Fruit fly (Drosophila melanogaster) whole organism, embryonic: ENCODE data around the gene CG46462.

ENCODE experiments used
- Blimp-1 ChIP-seq: fragments of 200-800 bp; sonication (Bioruptor generic); optimal IDR thresholded peaks from 3 replicates; lab custom pipeline; 2018; ENCODE audit warnings: missing biosample characterization, missing genetic modification characterization, mild to moderate bottlenecking, moderate library complexity, missing genetic modification reagents
- Bteb2 ChIP-seq: fragments of 200-800 bp; sonication (Bioruptor generic); optimal IDR thresholded peaks from 2 replicates; lab custom pipeline; 2016; ENCODE audit warnings: missing biosample characterization, missing genetic modification characterization
- CG1024 ChIP-seq: fragments of 200-800 bp; sonication (Bioruptor generic); IDR thresholded peaks from 2 replicates; pipeline ENCODE4 v1.3.6; 2022; ENCODE audit warnings: missing biosample characterization, missing genetic modification characterization
- CG10543 ChIP-seq: fragments of 200-800 bp; sonication (Bioruptor generic); optimal IDR thresholded peaks from 3 replicates; lab custom pipeline; 2017; ENCODE audit warnings: missing biosample characterization, mild to moderate bottlenecking, missing genetic modification characterization, moderate library complexity
- CG11093 ChIP-seq: fragments of 200-800 bp; sonication (Bioruptor generic); IDR thresholded peaks from 3 replicates; pipeline ENCODE4 v1.3.6; 2022; ENCODE audit warnings: missing biosample characterization, missing genetic modification characterization
- CG14441 ChIP-seq: fragments of 200-800 bp; sonication (Bioruptor generic); IDR thresholded peaks from 2 replicates; pipeline ENCODE4 v1.3.6; 2022; ENCODE audit warnings: missing biosample characterization, missing genetic modification characterization
- CG1529 ChIP-seq: fragments of 200-800 bp; sonication (Bioruptor generic); optimal IDR thresholded peaks from 3 replicates; lab custom pipeline; 2018; ENCODE audit warnings: missing biosample characterization, missing genetic modification characterization
- CG1603 ChIP-seq: fragments of 200-800 bp; sonication (Bioruptor generic); optimal IDR thresholded peaks from 2 replicates; lab custom pipeline; 2019; ENCODE audit warnings: missing biosample characterization, mild to moderate bottlenecking, missing genetic modification characterization, moderate library complexity
- CG17359 ChIP-seq: fragments of 200-800 bp; sonication (Bioruptor generic); optimal IDR thresholded peaks from 3 replicates; lab custom pipeline; 2018; ENCODE audit warnings: missing biosample characterization, mild to moderate bottlenecking, missing genetic modification characterization, moderate library complexity
- CG17385 ChIP-seq: fragments of 200-800 bp; sonication (Bioruptor generic); optimal IDR thresholded peaks from 3 replicates; lab custom pipeline; 2018; ENCODE audit warnings: missing biosample characterization, mild to moderate bottlenecking, missing genetic modification characterization
- CG18599 ChIP-seq: fragments of 200-800 bp; sonication (Bioruptor generic); optimal IDR thresholded peaks from 3 replicates; lab custom pipeline; 2017; ENCODE audit warnings: missing biosample characterization, missing genetic modification characterization, mild to moderate bottlenecking, moderate library complexity, missing genetic modification reagents
- CG2120 ChIP-seq: fragments of 200-800 bp; sonication (Bioruptor generic); optimal IDR thresholded peaks from 3 replicates; lab custom pipeline; 2016; ENCODE audit warnings: missing biosample characterization, missing genetic modification characterization
- CG2712 ChIP-seq: fragments of 200-800 bp; optimal IDR thresholded peaks from 3 replicates; lab custom pipeline; 2019; ENCODE audit warnings: missing biosample characterization, mild to moderate bottlenecking, missing genetic modification characterization, moderate library complexity
- CG31224 ChIP-seq: fragments of 200-800 bp; sonication (Bioruptor generic); IDR thresholded peaks from 2 replicates; pipeline ENCODE4 v1.3.6; 2022; ENCODE audit warnings: missing biosample characterization, missing genetic modification characterization
- CG33557 ChIP-seq: fragments of 200-800 bp; sonication (Bioruptor generic); optimal IDR thresholded peaks from 2 replicates; lab custom pipeline; 2019; ENCODE audit warnings: missing biosample characterization, mild to moderate bottlenecking, missing genetic modification characterization, moderate library complexity
- CG4730 ChIP-seq: fragments of 200-800 bp; sonication (Bioruptor generic); IDR thresholded peaks from 2 replicates; pipeline ENCODE4 v1.3.6; 2022; ENCODE audit warnings: missing biosample characterization, missing genetic modification characterization
- CG6175 ChIP-seq: fragments of 200-800 bp; sonication (Bioruptor generic); IDR thresholded peaks from 3 replicates; pipeline ENCODE4 v1.3.6; 2022; ENCODE audit warnings: missing biosample characterization, missing genetic modification characterization
- CG6813 ChIP-seq: fragments of 200-800 bp; sonication (Bioruptor generic); optimal IDR thresholded peaks from 2 replicates; lab custom pipeline; 2017; ENCODE audit warnings: missing biosample characterization, missing genetic modification characterization, mild to moderate bottlenecking, moderate library complexity, missing genetic modification reagents
- CG7556 ChIP-seq: fragments of 200-800 bp; sonication (Bioruptor generic); optimal IDR thresholded peaks from 2 replicates; lab custom pipeline; 2017; ENCODE audit warnings: missing biosample characterization, mild to moderate bottlenecking, missing genetic modification characterization
- CG7745 ChIP-seq: fragments of 200-800 bp; sonication (Bioruptor generic); optimal IDR thresholded peaks from 2 replicates; lab custom pipeline; 2018; ENCODE audit warnings: missing biosample characterization, mild to moderate bottlenecking, missing genetic modification characterization, moderate library complexity
- CG7839 ChIP-seq: fragments of 200-800 bp; sonication (Bioruptor generic); optimal IDR thresholded peaks from 3 replicates; lab custom pipeline; 2018; ENCODE audit warnings: missing biosample characterization, mild to moderate bottlenecking, missing genetic modification characterization, moderate library complexity
- CG8089 ChIP-seq: fragments of 200-800 bp; sonication (Bioruptor generic); optimal IDR thresholded peaks from 3 replicates; lab custom pipeline; 2016; ENCODE audit warnings: missing biosample characterization, missing genetic modification characterization
- CG8388 ChIP-seq: fragments of 200-800 bp; sonication (Bioruptor generic); optimal IDR thresholded peaks from 2 replicates; lab custom pipeline; 2019; ENCODE audit warnings: missing biosample characterization, mild to moderate bottlenecking, missing genetic modification characterization, moderate library complexity
- CG9215 ChIP-seq: fragments of 200-800 bp; sonication (Bioruptor generic); IDR thresholded peaks from 2 replicates; pipeline ENCODE4 v1.3.6; 2022; ENCODE audit warnings: missing biosample characterization, missing genetic modification characterization
- CG9609 ChIP-seq: fragments of 200-800 bp; sonication (Bioruptor generic); optimal IDR thresholded peaks from 3 replicates; lab custom pipeline; 2016; ENCODE audit warnings: missing biosample characterization, missing genetic modification characterization
- CG9932 ChIP-seq: fragments of 200-800 bp; sonication (Bioruptor generic); IDR thresholded peaks from 2 replicates; pipeline ENCODE4 v1.3.6; 2022; ENCODE audit warnings: missing biosample characterization, missing genetic modification characterization
- CoRest ChIP-seq: fragments of 200-800 bp; sonication (Bioruptor generic); optimal IDR thresholded peaks from 3 replicates; lab custom pipeline; 2018; ENCODE audit warnings: missing biosample characterization, mild to moderate bottlenecking, missing genetic modification characterization, moderate library complexity
- Dref ChIP-seq: fragments of 200-800 bp; sonication (Bioruptor generic); IDR thresholded peaks from 2 replicates; pipeline ENCODE4 v1.3.6; 2022; ENCODE audit warnings: missing biosample characterization, missing genetic modification characterization
- GATAe ChIP-seq: fragments of 200-800 bp; sonication (Bioruptor generic); conservative IDR thresholded peaks from 2 replicates; pipeline ENCODE4 v1.3.6; 2022; ENCODE audit warnings: missing biosample characterization, missing genetic modification characterization
- Hr51 ChIP-seq, 2 experiments: fragments of 200-800 bp; sonication (Bioruptor generic); optimal IDR thresholded peaks; 2 replicates in 1 of 2; 3 replicates in 1 of 2; lab custom pipeline; 2016 to 2018; ENCODE audit warnings: missing biosample characterization in 2 of 2, missing genetic modification characterization in 2 of 2, mild to moderate bottlenecking in 1 of 2, moderate library complexity in 1 of 2
- Lim3 ChIP-seq: fragments of 200-800 bp; sonication (Bioruptor generic); IDR thresholded peaks from 2 replicates; pipeline ENCODE4 v1.3.6; 2022; ENCODE audit warnings: missing biosample characterization, missing genetic modification characterization
- Poxn ChIP-seq: fragments of 200-800 bp; sonication (Bioruptor generic); IDR thresholded peaks from 2 replicates; pipeline ENCODE4 v1.3.6; 2022; ENCODE audit warnings: missing biosample characterization, missing genetic modification characterization
- Side ChIP-seq: fragments of 200-800 bp; sonication (Bioruptor generic); optimal IDR thresholded peaks from 2 replicates; lab custom pipeline; 2016; ENCODE audit warnings: missing biosample characterization, missing genetic modification characterization
- Sox100B ChIP-seq: fragments of 200-800 bp; sonication (Bioruptor generic); optimal IDR thresholded peaks from 3 replicates; lab custom pipeline; 2018; ENCODE audit warnings: missing biosample characterization, mild to moderate bottlenecking, missing genetic modification characterization
- Stat92E ChIP-seq, 3 experiments: fragments of >200 bp in 2 of 3; fragments of 200-800 bp in 1 of 3; sonication (Bioruptor generic) in 1 of 3; optimal IDR thresholded peaks; 2 replicates each; lab custom pipeline; 2017 to 2019; ENCODE audit warnings: missing biosample characterization in 3 of 3, missing genetic modification characterization in 3 of 3, mild to moderate bottlenecking in 1 of 3, moderate library complexity in 1 of 3
- cg ChIP-seq: fragments of 200-800 bp; sonication (Bioruptor generic); optimal IDR thresholded peaks from 3 replicates; lab custom pipeline; 2019; ENCODE audit warnings: missing biosample characterization, mild to moderate bottlenecking, missing genetic modification characterization, moderate library complexity
- chm ChIP-seq: fragments of 200-800 bp; sonication (Bioruptor generic); IDR thresholded peaks from 2 replicates; pipeline ENCODE4 v1.3.6; 2022; ENCODE audit warnings: missing biosample characterization, missing genetic modification characterization
- chn ChIP-seq: fragments of 200-800 bp; sonication (Bioruptor generic); optimal IDR thresholded peaks from 2 replicates; lab custom pipeline; 2016; ENCODE audit warnings: missing biosample characterization, missing genetic modification characterization
- fru ChIP-seq: fragments of >200 bp; optimal IDR thresholded peaks from 2 replicates; lab custom pipeline; 2017
- gfzf ChIP-seq: fragments of 200-800 bp; sonication (Bioruptor generic); optimal IDR thresholded peaks from 2 replicates; lab custom pipeline; 2016; ENCODE audit warnings: missing biosample characterization, mild to moderate bottlenecking, missing genetic modification characterization, moderate library complexity
- hkb ChIP-seq, 2 experiments: fragments of 200-800 bp in 1 of 2; fragments of >200 bp in 1 of 2; sonication (Bioruptor generic) in 1 of 2; IDR thresholded peaks in 1 of 2; optimal IDR thresholded peaks in 1 of 2; 2 replicates each; pipeline versions ENCODE4 v1.3.6 to Lab custom; 2017 to 2022; ENCODE audit warnings: missing biosample characterization in 1 of 2, missing genetic modification characterization in 1 of 2
- lilli ChIP-seq: fragments of 200-800 bp; sonication (Bioruptor generic); optimal IDR thresholded peaks from 3 replicates; lab custom pipeline; 2016; ENCODE audit warnings: missing biosample characterization, missing genetic modification characterization
- nau ChIP-seq: fragments of 200-800 bp; sonication (Bioruptor generic); optimal IDR thresholded peaks from 3 replicates; lab custom pipeline; 2017; ENCODE audit warnings: missing biosample characterization, mild to moderate bottlenecking, missing genetic modification characterization, missing genetic modification reagents
- nerfin-2 ChIP-seq: fragments of 200-800 bp; sonication (Bioruptor generic); IDR thresholded peaks from 2 replicates; pipeline ENCODE4 v1.3.6; 2022; ENCODE audit warnings: missing biosample characterization, missing genetic modification characterization; ENCODE audit not compliant: partially characterized antibody
- ranshi ChIP-seq: fragments of 200-800 bp; sonication (Bioruptor generic); IDR thresholded peaks from 2 replicates; pipeline ENCODE4 v1.3.6; 2022; ENCODE audit warnings: missing biosample characterization, missing genetic modification characterization
- sim ChIP-seq: fragments of 200-800 bp; sonication (Bioruptor generic); IDR thresholded peaks from 2 replicates; pipeline ENCODE4 v1.3.6; 2022; ENCODE audit warnings: missing biosample characterization, missing genetic modification characterization
- vnd ChIP-seq: fragments of 200-800 bp; sonication (Bioruptor generic); IDR thresholded peaks from 3 replicates; pipeline ENCODE4 v1.3.6; 2022; ENCODE audit warnings: missing biosample characterization, missing genetic modification characterization; ENCODE audit not compliant: partially characterized antibody
- zen ChIP-seq: fragments of 200-800 bp; sonication (Bioruptor generic); optimal IDR thresholded peaks from 3 replicates; lab custom pipeline; 2018; ENCODE audit warnings: missing biosample characterization, mild to moderate bottlenecking, missing genetic modification characterization, moderate library complexity
- zf30C ChIP-seq: fragments of 200-800 bp; sonication (Bioruptor generic); optimal IDR thresholded peaks from 3 replicates; lab custom pipeline; 2018; ENCODE audit warnings: missing biosample characterization, mild to moderate bottlenecking, missing genetic modification characterization

Gene CG46462

DNA sequence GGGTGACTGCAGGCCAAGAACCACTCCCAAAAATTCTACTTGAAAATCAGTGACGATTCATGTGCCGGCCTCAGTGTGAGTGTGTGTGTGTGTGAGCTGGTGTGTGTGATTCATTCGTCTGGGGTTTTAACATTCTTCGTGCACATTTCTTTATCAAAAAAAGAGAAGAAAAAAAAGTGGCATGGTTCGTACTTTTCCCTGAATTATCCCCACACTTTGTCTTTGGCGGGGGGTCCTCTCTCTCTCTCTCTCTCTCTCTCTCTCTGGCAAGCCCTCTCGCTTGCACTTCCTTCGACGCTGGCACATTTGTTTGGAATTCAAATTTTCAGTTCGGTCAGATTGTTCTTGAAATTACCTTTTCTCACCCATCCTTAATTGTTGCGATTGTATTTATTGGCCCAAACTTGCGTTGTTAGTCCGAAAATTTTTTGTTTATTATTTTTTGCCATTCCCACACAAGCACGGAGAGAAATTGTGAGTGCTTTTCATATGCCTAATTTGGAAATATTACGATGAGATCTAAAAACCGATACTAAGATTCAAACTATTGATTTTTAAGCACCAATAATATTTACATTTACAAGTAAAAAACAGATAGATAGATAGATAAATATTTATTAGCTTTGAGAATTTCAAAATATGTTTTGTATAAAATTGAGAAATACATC, 2.3 kb upstream of the CG46462 start (continued):
- TF ChIP-seq CG17359 (tag; lab: Kevin White, UChicago) (peak; percentile 8), Side (GFP tag; lab: Kevin White, UChicago) (no peak), vnd (GFP tag; lab: Robert Waterston, UW) (no peak), CG33557 (GFP tag; lab: Kevin White, UChicago) (peak; percentile 16), Lim3 (GFP tag; lab: Robert Waterston, UW) (no peak), Dref (GFP tag; lab: Robert Waterston, UW) (no peak), cg (GFP tag; lab: Kevin White, UChicago) (peak; percentile 77), zen (tag; lab: Kevin White, UChicago) (no peak), Bteb2 (GFP tag; lab: Kevin White, UChicago) (peak; percentile 40), CG7556 (peak; percentile 34), ranshi (no peak), CG9215 (GFP tag; lab: Robert Waterston, UW) (no peak), CG14441 (0 out of 2 replicates have a peak, but pooled peaks have one; percentile 5), CG8089 (no peak), CG1024 (GFP tag; lab: Robert Waterston, UW) (no peak), nau (GFP tag; lab: Kevin White, UChicago) (no peak), sim (GFP tag; lab: Robert Waterston, UW) (no peak), CG6175 (GFP tag; lab: Robert Waterston, UW) (no peak), CoRest (tag; lab: Kevin White, UChicago) (peak; percentile 34), CG11093 (GFP tag; lab: Robert Waterston, UW) (no peak), fru (lab: Kevin White, UChicago) (no peak), CG10543 (no peak), chn (no peak), lilli (GFP tag; lab: Kevin White, UChicago) (peak; percentile 21), CG7745 (tag; lab: Kevin White, UChicago) (no peak), Blimp-1 (GFP tag; lab: Kevin White, UChicago) (peak; percentile 28), zf30C (GFP tag; lab: Kevin White, UChicago) (peak; percentile 59), CG9932 (GFP tag; lab: Robert Waterston, UW) (peak; percentile 36; the same call in 1 of the 2 replicates), nerfin-2 (GFP tag; lab: Robert Waterston, UW) (no peak), CG7839 (tag; lab: Kevin White, UChicago) (peak; percentile 32), CG18599 (GFP tag; lab: Kevin White, UChicago) (peak; percentile 20), GATAe (no peak), CG4730 (GFP tag; lab: Robert Waterston, UW) (no peak), CG1603 (no peak), CG2712 (tag; lab: Kevin White, UChicago) (peak; percentile 8), hkb (optimal IDR thresholded peaks at IDR 0.05; lab: Kevin White, UChicago) (no peak), hkb (GFP tag; IDR thresholded peaks at IDR 0.05; lab: Robert Waterston, UW) (no peak), gfzf (GFP tag; lab: Kevin White, UChicago) (no peak), CG2120 (GFP tag; lab: Kevin White, UChicago) (peak; percentile 60), Sox100B (GFP tag; lab: Kevin White, UChicago) (peak; percentile 3), CG6813 (GFP tag; lab: Kevin White, UChicago) (peak; percentile 13), CG31224 (no peak), Poxn (GFP tag; lab: Robert Waterston, UW) (no peak), chm (GFP tag; lab: Robert Waterston, UW) (no peak), CG17385 (GFP tag; lab: Kevin White, UChicago) (no peak), Hr51 (GFP tag; optimal IDR thresholded peaks at IDR 0.05; lab: Kevin White, UChicago) (peak in 1 of 2 experiments; percentile 43), CG8388 (GFP tag; lab: Kevin White, UChicago) (no peak), CG9609 (no peak), Stat92E (GFP tag; optimal IDR thresholded peaks at IDR 0.05; lab: Kevin White, UChicago) (no peak), CG1529 (GFP tag; lab: Kevin White, UChicago) (no peak)
